Fruit fly (Drosophila melanogaster) whole organism, embryonic: ENCODE results near the gene CG14024.

ENCODE experiments used
- CG10366 ChIP-seq: fragments of 200-800 bp; sonication (Bioruptor generic); IDR thresholded peaks from 2 replicates; pipeline ENCODE4 v1.3.6; 2022; ENCODE audit warnings: missing biosample characterization, missing genetic modification characterization
- br ChIP-seq: fragments of >200 bp; optimal IDR thresholded peaks from 2 replicates; lab custom pipeline; 2017
- btn ChIP-seq: fragments of 200-800 bp; sonication (Bioruptor generic); optimal IDR thresholded peaks from 2 replicates; lab custom pipeline; 2016; ENCODE audit warnings: missing biosample characterization, missing genetic modification characterization
- chm ChIP-seq: fragments of 200-800 bp; sonication (Bioruptor generic); IDR thresholded peaks from 2 replicates; pipeline ENCODE4 v1.3.6; 2022; ENCODE audit warnings: missing biosample characterization, missing genetic modification characterization
- slp2 ChIP-seq: fragments of 200-800 bp; sonication (Bioruptor generic); optimal IDR thresholded peaks from 2 replicates; lab custom pipeline; 2016; ENCODE audit warnings: missing biosample characterization, missing genetic modification characterization

dm6 chr2L:5328829-5329499 lies 14.3 kb upstream of the CG14024 start, which contains the start of gene CG14022:
- TF ChIP-seq CG10366 (GFP tag; lab: Robert Waterston, UW) (no peak), chm (GFP tag; lab: Robert Waterston, UW) (no peak), slp2 (GFP tag; lab: Kevin White, UChicago) (no peak), btn (GFP tag; lab: Kevin White, UChicago) (no peak), br (lab: Kevin White, UChicago) (no peak)
